Worm (Caenorhabditis elegans) whole organism, midembryonic: ENCODE data around the gene ZK380.6.

ENCODE experiments used
- T22C8.4 ChIP-seq: fragments of 200-800 bp; sonication (Bioruptor generic); IDR thresholded peaks from 2 replicates; pipeline ENCODE4 v1.3.6; 2022; ENCODE audit warnings: missing genetic modification characterization, missing compliant biosample characterization
- cog-1 ChIP-seq: sonication (generic microtip); optimal IDR thresholded peaks from 2 replicates; lab custom pipeline; 2016; ENCODE audit warnings: missing genetic modification characterization, missing compliant biosample characterization
- flt-1 ChIP-seq: fragments of 200-800 bp; sonication (Bioruptor generic); IDR thresholded peaks from 2 replicates; pipeline ENCODE4 v1.3.6; 2022; ENCODE audit warnings: missing genetic modification characterization, missing compliant biosample characterization
- klf-2 ChIP-seq: fragments of 200-800 bp; sonication (Bioruptor generic); conservative IDR thresholded peaks from 2 replicates; pipeline ENCODE4 v1.3.6; 2022; ENCODE audit warnings: missing genetic modification reagents, missing genetic modification characterization, missing compliant biosample characterization
- med-1 ChIP-seq: sonication (generic microtip); optimal IDR thresholded peaks from 2 replicates; lab custom pipeline; 2017; ENCODE audit warnings: missing genetic modification characterization, mild to moderate bottlenecking, missing compliant biosample characterization, antibody characterized with exemption, missing genetic modification reagents; ENCODE audit not compliant: insufficient read depth
- ref-1 ChIP-seq: fragments of 200-800 bp; sonication (Bioruptor generic); conservative IDR thresholded peaks from 2 replicates; pipeline ENCODE4 v1.3.6; 2022; ENCODE audit warnings: missing genetic modification reagents, missing genetic modification characterization, missing compliant biosample characterization
- tab-1 ChIP-seq: fragments of 200-800 bp; sonication (Bioruptor generic); IDR thresholded peaks from 2 replicates; pipeline ENCODE4 v1.3.6; 2022; ENCODE audit warnings: missing genetic modification characterization, missing compliant biosample characterization
- ztf-23 ChIP-seq: fragments of 200-800 bp; sonication (Bioruptor generic); IDR thresholded peaks from 2 replicates; pipeline ENCODE4 v1.3.6; 2022; ENCODE audit warnings: missing genetic modification reagents, missing genetic modification characterization, missing compliant biosample characterization
- ztf-29 ChIP-seq: fragments of 200-800 bp; sonication (Bioruptor generic); IDR thresholded peaks from 2 replicates; pipeline ENCODE4 v1.3.6; 2022; ENCODE audit warnings: missing genetic modification reagents, missing genetic modification characterization, missing compliant biosample characterization

DNA sequence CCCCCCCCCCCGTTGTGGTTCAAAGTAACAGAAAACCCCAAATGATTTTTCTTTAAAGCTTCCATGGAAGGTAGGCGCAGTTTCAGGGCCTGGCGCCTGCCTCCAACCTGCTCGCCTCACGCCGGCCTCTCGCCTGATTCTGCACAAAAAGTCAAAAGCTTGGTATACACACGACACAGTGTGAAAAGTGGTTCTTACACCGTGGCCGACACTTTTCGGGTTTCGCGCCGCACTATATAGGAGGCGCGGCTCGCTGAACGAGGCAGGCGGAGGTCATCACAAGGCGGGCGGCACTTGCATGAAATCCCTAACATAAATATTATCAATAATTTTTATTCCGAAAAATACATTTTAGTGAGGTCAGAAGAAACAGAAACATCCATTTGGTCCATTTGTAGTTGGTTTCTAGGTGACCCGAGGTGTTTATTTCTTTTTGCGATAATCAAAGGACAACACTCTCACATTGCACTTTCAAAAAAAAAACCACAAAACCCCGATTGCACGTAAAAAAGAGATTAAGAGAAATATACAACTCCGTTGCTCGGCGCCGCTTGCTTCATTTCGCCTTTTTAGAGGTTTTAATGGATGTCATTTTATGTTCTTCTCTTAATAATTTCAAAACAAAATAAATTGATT lies 23.2 kb upstream of the ZK380.6 start, which contains the start of gene ZK380.2:
- TF ChIP-seq ref-1 (GFP tag; lab: Robert Waterston, UW) (no peak), tab-1 (GFP tag; lab: Robert Waterston, UW) (no peak), klf-2 (GFP tag; lab: Robert Waterston, UW) (no peak), ztf-29 (no peak), flt-1 (GFP tag; lab: Robert Waterston, UW) (no peak), T22C8.4 (no peak), med-1 (GFP tag; lab: Kevin White, UChicago) (no peak), ztf-23 (no peak), cog-1 (tag; lab: Kevin White, UChicago) (no peak)
